Fruit fly (Drosophila melanogaster) whole organism, embryonic: ENCODE data around the gene CG32161.

Source experiments
- CG10267 ChIP-seq: fragments of 200-800 bp; sonication (Bioruptor generic); optimal IDR thresholded peaks from 2 replicates; lab custom pipeline; 2018; ENCODE audit warnings: missing biosample characterization, mild to moderate bottlenecking, missing genetic modification characterization, moderate library complexity
- CG11398 ChIP-seq: fragments of 200-800 bp; sonication (Bioruptor generic); optimal IDR thresholded peaks from 2 replicates; lab custom pipeline; 2016; ENCODE audit warnings: missing biosample characterization, missing genetic modification characterization
- CG12104 ChIP-seq: fragments of 200-800 bp; sonication (Bioruptor generic); optimal IDR thresholded peaks from 3 replicates; lab custom pipeline; 2016; ENCODE audit warnings: missing biosample characterization, missing genetic modification characterization
- CG12299 ChIP-seq: fragments of 200-800 bp; sonication (Bioruptor generic); optimal IDR thresholded peaks from 2 replicates; lab custom pipeline; 2018; ENCODE audit warnings: missing biosample characterization, mild to moderate bottlenecking, missing genetic modification characterization
- CG14014 ChIP-seq: fragments of 200-800 bp; sonication (Bioruptor generic); IDR thresholded peaks from 2 replicates; pipeline ENCODE4 v1.3.6; 2022; ENCODE audit warnings: missing biosample characterization, missing genetic modification characterization
- CG14667 ChIP-seq: fragments of 200-800 bp; sonication (Bioruptor generic); IDR thresholded peaks from 2 replicates; pipeline ENCODE4 v1.3.6; 2022; ENCODE audit warnings: missing biosample characterization, missing genetic modification characterization
- CG14710 ChIP-seq: fragments of 200-800 bp; sonication (Bioruptor generic); optimal IDR thresholded peaks from 3 replicates; lab custom pipeline; 2019; ENCODE audit warnings: missing biosample characterization, mild to moderate bottlenecking, missing genetic modification characterization, moderate library complexity
- CG15696 ChIP-seq: fragments of 200-800 bp; sonication (Bioruptor generic); optimal IDR thresholded peaks from 2 replicates; lab custom pipeline; 2019; ENCODE audit warnings: missing biosample characterization, mild to moderate bottlenecking, missing genetic modification characterization, moderate library complexity
- CG17802 ChIP-seq: fragments of 200-800 bp; sonication (Bioruptor generic); optimal IDR thresholded peaks from 2 replicates; lab custom pipeline; 2018; ENCODE audit warnings: missing biosample characterization, mild to moderate bottlenecking, missing genetic modification characterization, moderate library complexity
- CG17829 ChIP-seq: fragments of 200-800 bp; optimal IDR thresholded peaks from 2 replicates; lab custom pipeline; 2019; ENCODE audit warnings: missing biosample characterization, mild to moderate bottlenecking, missing genetic modification characterization, moderate library complexity
- CG3407 ChIP-seq: fragments of 200-800 bp; sonication (Bioruptor generic); optimal IDR thresholded peaks from 2 replicates; lab custom pipeline; 2018; ENCODE audit warnings: missing biosample characterization, mild to moderate bottlenecking, missing genetic modification characterization
- CG4617 ChIP-seq: fragments of 200-800 bp; sonication (Bioruptor generic); optimal IDR thresholded peaks from 3 replicates; lab custom pipeline; 2016; ENCODE audit warnings: missing biosample characterization, missing genetic modification characterization, borderline replicate concordance
- CG8478 ChIP-seq: fragments of >200 bp; optimal IDR thresholded peaks from 2 replicates; lab custom pipeline; 2018
- CG8765 ChIP-seq: fragments of 200-800 bp; sonication (Bioruptor generic); IDR thresholded peaks from 2 replicates; pipeline ENCODE4 v1.3.6; 2022; ENCODE audit warnings: missing biosample characterization, missing genetic modification characterization
- CG8924 ChIP-seq: fragments of 200-800 bp; optimal IDR thresholded peaks from 3 replicates; lab custom pipeline; 2019; ENCODE audit warnings: missing biosample characterization, mild to moderate bottlenecking, missing genetic modification characterization, moderate library complexity
- CG9727 ChIP-seq: fragments of 200-800 bp; sonication (Bioruptor generic); optimal IDR thresholded peaks from 3 replicates; lab custom pipeline; 2017; ENCODE audit warnings: missing biosample characterization, mild to moderate bottlenecking, missing genetic modification characterization
- Chrac-16 ChIP-seq: fragments of 200-800 bp; sonication (Bioruptor generic); optimal IDR thresholded peaks from 3 replicates; lab custom pipeline; 2016; ENCODE audit warnings: missing biosample characterization, missing genetic modification characterization
- D ChIP-seq, 2 experiments: fragments of 200-800 bp in 1 of 2; fragments of >200 bp in 1 of 2; sonication (Bioruptor generic) in 1 of 2; optimal IDR thresholded peaks; 2 replicates in 1 of 2; 3 replicates in 1 of 2; lab custom pipeline; 2017; ENCODE audit warnings: mild to moderate bottlenecking in 1 of 2, missing biosample characterization in 1 of 2, missing genetic modification characterization in 1 of 2, missing genetic modification reagents in 1 of 2
- HHEX ChIP-seq: fragments of 200-800 bp; sonication (Bioruptor generic); optimal IDR thresholded peaks from 3 replicates; lab custom pipeline; 2017; ENCODE audit warnings: missing biosample characterization, mild to moderate bottlenecking, missing genetic modification characterization, missing genetic modification reagents
- HmgD ChIP-seq: fragments of 200-800 bp; sonication (Bioruptor generic); optimal IDR thresholded peaks from 3 replicates; lab custom pipeline; 2016; ENCODE audit warnings: missing biosample characterization, missing genetic modification characterization
- HmgZ ChIP-seq: fragments of 200-800 bp; sonication (Bioruptor generic); optimal IDR thresholded peaks from 2 replicates; lab custom pipeline; 2018; ENCODE audit warnings: missing biosample characterization, mild to moderate bottlenecking, missing genetic modification characterization
- Hmr ChIP-seq: fragments of 200-800 bp; sonication (Bioruptor generic); optimal IDR thresholded peaks from 3 replicates; lab custom pipeline; 2017; ENCODE audit warnings: mild to moderate bottlenecking, missing biosample characterization, missing genetic modification reagents, missing genetic modification characterization
- Hmx ChIP-seq: fragments of 200-800 bp; sonication (Bioruptor generic); optimal IDR thresholded peaks from 2 replicates; lab custom pipeline; 2016; ENCODE audit warnings: missing biosample characterization, missing genetic modification characterization
- Meics ChIP-seq: fragments of 200-800 bp; sonication (Bioruptor generic); optimal IDR thresholded peaks from 2 replicates; lab custom pipeline; 2017; ENCODE audit warnings: missing biosample characterization, mild to moderate bottlenecking, missing genetic modification characterization
- Myb ChIP-seq: fragments of 200-800 bp; sonication (Bioruptor generic); optimal IDR thresholded peaks from 2 replicates; lab custom pipeline; 2016; ENCODE audit warnings: missing biosample characterization, missing genetic modification characterization
- Neu2 ChIP-seq: fragments of 200-800 bp; sonication (Bioruptor generic); optimal IDR thresholded peaks from 3 replicates; lab custom pipeline; 2016; ENCODE audit warnings: missing biosample characterization, missing genetic modification characterization, borderline replicate concordance
- btn ChIP-seq: fragments of 200-800 bp; sonication (Bioruptor generic); optimal IDR thresholded peaks from 2 replicates; lab custom pipeline; 2016; ENCODE audit warnings: missing biosample characterization, missing genetic modification characterization
- cad ChIP-seq: fragments of >200 bp; optimal IDR thresholded peaks from 2 replicates; lab custom pipeline; 2017; ENCODE audit warnings: missing biosample characterization, missing genetic modification characterization
- cwo ChIP-seq: fragments of 200-800 bp; sonication (Bioruptor generic); optimal IDR thresholded peaks from 3 replicates; lab custom pipeline; 2017; ENCODE audit warnings: missing biosample characterization, missing genetic modification characterization, mild to moderate bottlenecking, moderate library complexity, missing genetic modification reagents
- gt ChIP-seq: fragments of 200-800 bp; sonication (Bioruptor generic); IDR thresholded peaks from 2 replicates; pipeline ENCODE4 v1.3.6; 2022; ENCODE audit warnings: missing biosample characterization, missing genetic modification characterization
- phol ChIP-seq: fragments of 200-800 bp; sonication (Bioruptor generic); optimal IDR thresholded peaks from 3 replicates; lab custom pipeline; 2018; ENCODE audit warnings: missing biosample characterization, mild to moderate bottlenecking, missing genetic modification characterization, moderate library complexity
- pnt ChIP-seq: fragments of 200-800 bp; sonication (Bioruptor generic); optimal IDR thresholded peaks from 3 replicates; lab custom pipeline; 2016; ENCODE audit warnings: missing biosample characterization, missing genetic modification characterization
- sd ChIP-seq: fragments of 200-800 bp; sonication (Bioruptor generic); optimal IDR thresholded peaks from 3 replicates; lab custom pipeline; 2018; ENCODE audit warnings: missing biosample characterization, mild to moderate bottlenecking, missing genetic modification characterization, moderate library complexity
- sens ChIP-seq: fragments of 200-800 bp; sonication (Bioruptor generic); peaks from one replicate; lab custom pipeline; 2016; ENCODE audit warnings: missing biosample characterization, missing genetic modification characterization
- sens-2 ChIP-seq: fragments of 200-800 bp; sonication (Bioruptor generic); IDR thresholded peaks from 2 replicates; pipeline ENCODE4 v1.3.6; 2022; ENCODE audit warnings: missing biosample characterization, missing genetic modification characterization
- so ChIP-seq: fragments of 200-800 bp; sonication (Bioruptor generic); IDR thresholded peaks from 3 replicates; pipeline ENCODE4 v1.3.6; 2022; ENCODE audit warnings: missing biosample characterization, missing genetic modification characterization
- twi ChIP-seq: fragments of 200-800 bp; optimal IDR thresholded peaks from 2 replicates; lab custom pipeline; 2019; ENCODE audit warnings: missing biosample characterization, mild to moderate bottlenecking, missing genetic modification characterization, moderate library complexity
- vvl ChIP-seq: fragments of 200-800 bp; sonication (Bioruptor generic); IDR thresholded peaks from 2 replicates; pipeline ENCODE4 v1.3.6; 2022; ENCODE audit warnings: missing biosample characterization, missing genetic modification characterization
- zen ChIP-seq: fragments of 200-800 bp; sonication (Bioruptor generic); optimal IDR thresholded peaks from 3 replicates; lab custom pipeline; 2018; ENCODE audit warnings: missing biosample characterization, mild to moderate bottlenecking, missing genetic modification characterization, moderate library complexity
- zf30C ChIP-seq: fragments of 200-800 bp; sonication (Bioruptor generic); optimal IDR thresholded peaks from 3 replicates; lab custom pipeline; 2018; ENCODE audit warnings: missing biosample characterization, mild to moderate bottlenecking, missing genetic modification characterization

Gene CG32161

DNA sequence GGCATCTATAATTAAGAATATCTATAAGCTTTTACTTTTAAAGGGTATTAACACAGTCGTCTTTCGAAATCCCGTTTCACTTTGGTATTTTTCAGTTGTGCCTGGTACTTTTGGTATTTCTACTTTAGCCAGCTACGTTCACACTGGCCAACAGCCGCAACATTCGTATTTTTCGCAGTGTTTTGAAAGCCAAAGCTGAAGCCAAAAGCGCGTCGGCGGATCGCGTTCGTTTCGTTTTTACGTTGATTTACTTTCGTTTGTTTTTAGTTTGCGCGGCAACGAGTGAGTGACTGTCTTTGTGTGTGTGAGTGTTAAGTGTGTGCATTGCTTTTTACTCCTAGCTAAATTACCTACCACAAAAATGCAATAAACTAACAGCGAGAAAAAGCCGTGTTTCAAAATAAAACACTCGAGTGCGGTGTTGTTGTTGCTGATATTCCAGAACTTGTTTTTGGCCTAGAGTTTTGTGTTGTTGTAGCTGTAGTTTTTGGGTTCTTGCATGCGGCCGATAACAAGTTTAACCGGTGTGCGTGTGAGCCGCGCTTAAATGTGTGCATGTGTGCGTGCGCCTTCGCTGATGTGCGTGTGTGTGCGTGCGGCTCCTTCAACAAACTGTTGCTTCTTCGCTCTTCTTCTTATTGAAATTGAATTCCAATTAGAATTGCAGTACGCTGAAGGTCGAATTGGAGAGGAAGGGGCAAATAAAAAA lies 19.2 kb downstream of the CG32161 start, which contains the start of gene Lmpt (continued):
- no peak for TF ChIP-seq CG17802 (tag; lab: Kevin White, UChicago)
- TF ChIP-seq HHEX (GFP tag; lab: Kevin White, UChicago), result no peak
- TF ChIP-seq CG3407 (GFP tag; lab: Kevin White, UChicago), result no peak
- TF ChIP-seq CG8478 (lab: Kevin White, UChicago), result no peak
- TF ChIP-seq CG8924, result peak; percentile 0
- no peak for TF ChIP-seq CG8765
- TF ChIP-seq CG4617, result no peak
- no peak for TF ChIP-seq CG12299
- no peak for TF ChIP-seq twi (tag; lab: Kevin White, UChicago)
- TF ChIP-seq zf30C (GFP tag; lab: Kevin White, UChicago), result peak; percentile 31
- peak; percentile 28; the same call in 1 of the 2 replicates for TF ChIP-seq vvl (GFP tag; lab: Robert Waterston, UW)
- TF ChIP-seq Chrac-16 (GFP tag; lab: Kevin White, UChicago), result no peak
- peak; percentile 92 for TF ChIP-seq Myb
- no peak for TF ChIP-seq Hmx (GFP tag; lab: Kevin White, UChicago)
- TF ChIP-seq so (GFP tag; lab: Robert Waterston, UW), result no peak
- no peak for TF ChIP-seq sens-2 (GFP tag; lab: Robert Waterston, UW)
- TF ChIP-seq phol, result peak; percentile 1
- no peak for TF ChIP-seq CG15696 (tag; lab: Kevin White, UChicago)
- peak; percentile 34 for TF ChIP-seq CG17829 (tag; lab: Kevin White, UChicago)
- no peak for TF ChIP-seq HmgD
- TF ChIP-seq CG9727, result no peak
- no peak for TF ChIP-seq CG12104 (GFP tag; lab: Kevin White, UChicago)
- TF ChIP-seq HmgZ (tag; lab: Kevin White, UChicago), result peak; percentile 40
- no peak for TF ChIP-seq cad (GFP tag; lab: Kevin White, UChicago)
- TF ChIP-seq CG14667 (GFP tag; lab: Robert Waterston, UW), result no peak
- no peak for TF ChIP-seq D (optimal IDR thresholded peaks at IDR 0.05; lab: Kevin White, UChicago)
- TF ChIP-seq D (GFP tag; optimal IDR thresholded peaks at IDR 0.05; lab: Kevin White, UChicago), result no peak
- TF ChIP-seq cwo (GFP tag; lab: Kevin White, UChicago), result no peak
- TF ChIP-seq CG14710 (tag; lab: Kevin White, UChicago), result peak; percentile 39
- TF ChIP-seq Meics (GFP tag; lab: Kevin White, UChicago), result no peak
- TF ChIP-seq Neu2 (GFP tag; lab: Kevin White, UChicago), result no peak
- no peak for TF ChIP-seq CG11398
- TF ChIP-seq CG14014 (GFP tag; lab: Robert Waterston, UW), result no peak
- peak; percentile 13 for TF ChIP-seq CG10267 (tag; lab: Kevin White, UChicago)
- no peak for TF ChIP-seq gt (GFP tag; lab: Robert Waterston, UW)
- TF ChIP-seq Hmr, result peak; percentile 7
- peak; percentile 5 for TF ChIP-seq zen (tag; lab: Kevin White, UChicago)

dm6 chr3L:16865832-16866163 lies 19.8 kb downstream of the CG32161 start:
- TF ChIP-seq sens (peak; percentile 22), sd (tag; lab: Kevin White, UChicago) (peak; percentile 96), btn (GFP tag; lab: Kevin White, UChicago) (no peak), pnt (GFP tag; lab: Kevin White, UChicago) (no peak)
